Fruit fly (Drosophila melanogaster) whole organism, embryonic: Measurements from ENCODE around the gene CG13113.

Source experiments
- Awh ChIP-seq: fragments of 200-800 bp; sonication (Bioruptor generic); IDR thresholded peaks from 2 replicates; pipeline ENCODE4, ENCODE4 v1.3.6; 2022; ENCODE audit warnings: missing biosample characterization, missing genetic modification characterization
- Bdp1 ChIP-seq: fragments of 200-800 bp; sonication (Bioruptor generic); optimal IDR thresholded peaks from 3 replicates; lab custom pipeline; 2016; ENCODE audit warnings: missing biosample characterization, missing genetic modification characterization
- CG10462 ChIP-seq: fragments of 200-800 bp; sonication (Bioruptor generic); optimal IDR thresholded peaks from 2 replicates; lab custom pipeline; 2016; ENCODE audit warnings: missing biosample characterization, missing genetic modification characterization
- CG10654 ChIP-seq: fragments of 200-800 bp; sonication (Bioruptor generic); optimal IDR thresholded peaks from 2 replicates; lab custom pipeline; 2016; ENCODE audit warnings: missing biosample characterization, missing genetic modification characterization
- CG11085 ChIP-seq: fragments of 200-800 bp; sonication (Bioruptor generic); IDR thresholded peaks from 2 replicates; pipeline ENCODE4 v1.3.6; 2022; ENCODE audit warnings: missing biosample characterization, missing genetic modification characterization
- CG11560 ChIP-seq: fragments of 200-800 bp; sonication (Bioruptor generic); IDR thresholded peaks from 3 replicates; pipeline ENCODE4 v1.3.6; 2022; ENCODE audit warnings: missing biosample characterization, missing genetic modification characterization
- CG12219 ChIP-seq: fragments of 200-800 bp; sonication (Bioruptor generic); optimal IDR thresholded peaks from 3 replicates; lab custom pipeline; 2018; ENCODE audit warnings: missing biosample characterization, mild to moderate bottlenecking, missing genetic modification characterization
- CG12299 ChIP-seq: fragments of 200-800 bp; sonication (Bioruptor generic); optimal IDR thresholded peaks from 2 replicates; lab custom pipeline; 2018; ENCODE audit warnings: missing biosample characterization, mild to moderate bottlenecking, missing genetic modification characterization
- CG13123 ChIP-seq: fragments of 200-800 bp; sonication (Bioruptor generic); optimal IDR thresholded peaks from 2 replicates; lab custom pipeline; 2016; ENCODE audit warnings: missing biosample characterization, missing genetic modification characterization
- CG17802 ChIP-seq: fragments of 200-800 bp; sonication (Bioruptor generic); optimal IDR thresholded peaks from 2 replicates; lab custom pipeline; 2018; ENCODE audit warnings: missing biosample characterization, mild to moderate bottlenecking, missing genetic modification characterization, moderate library complexity
- CG3065 ChIP-seq: fragments of 200-800 bp; sonication (Bioruptor generic); optimal IDR thresholded peaks from 2 replicates; lab custom pipeline; 2016; ENCODE audit warnings: missing biosample characterization, missing genetic modification characterization
- CG31388 ChIP-seq: fragments of 200-800 bp; sonication (Bioruptor generic); optimal IDR thresholded peaks from 2 replicates; lab custom pipeline; 2016; ENCODE audit warnings: missing biosample characterization, missing genetic modification characterization
- CG33557 ChIP-seq: fragments of 200-800 bp; sonication (Bioruptor generic); optimal IDR thresholded peaks from 2 replicates; lab custom pipeline; 2019; ENCODE audit warnings: missing biosample characterization, mild to moderate bottlenecking, missing genetic modification characterization, moderate library complexity
- CG8281 ChIP-seq: fragments of 200-800 bp; sonication (Bioruptor generic); optimal IDR thresholded peaks from 2 replicates; lab custom pipeline; 2018; ENCODE audit warnings: missing biosample characterization, mild to moderate bottlenecking, missing genetic modification characterization, moderate library complexity
- CG9609 ChIP-seq: fragments of 200-800 bp; sonication (Bioruptor generic); optimal IDR thresholded peaks from 3 replicates; lab custom pipeline; 2016; ENCODE audit warnings: missing biosample characterization, missing genetic modification characterization
- CG9797 ChIP-seq: fragments of 200-800 bp; sonication (Bioruptor generic); optimal IDR thresholded peaks from 3 replicates; lab custom pipeline; 2018; ENCODE audit warnings: missing biosample characterization, mild to moderate bottlenecking, missing genetic modification characterization
- CG9817 ChIP-seq: fragments of 200-800 bp; sonication (Bioruptor generic); optimal IDR thresholded peaks from 2 replicates; lab custom pipeline; 2018; ENCODE audit warnings: missing biosample characterization, mild to moderate bottlenecking, missing genetic modification characterization, moderate library complexity
- Elba2 ChIP-seq: fragments of 200-800 bp; sonication (Bioruptor generic); optimal IDR thresholded peaks from 3 replicates; lab custom pipeline; 2016; ENCODE audit warnings: missing biosample characterization, missing genetic modification characterization
- Hmx ChIP-seq: fragments of 200-800 bp; sonication (Bioruptor generic); optimal IDR thresholded peaks from 2 replicates; lab custom pipeline; 2016; ENCODE audit warnings: missing biosample characterization, missing genetic modification characterization
- Med ChIP-seq: fragments of 200-800 bp; sonication (Bioruptor generic); peaks from one replicate; lab custom pipeline; 2016; ENCODE audit warnings: missing biosample characterization, missing genetic modification characterization, mild to moderate bottlenecking, inconsistent platforms, moderate library complexity
- Meics ChIP-seq: fragments of 200-800 bp; sonication (Bioruptor generic); optimal IDR thresholded peaks from 2 replicates; lab custom pipeline; 2017; ENCODE audit warnings: missing biosample characterization, mild to moderate bottlenecking, missing genetic modification characterization
- NC2α ChIP-seq: fragments of 200-800 bp; sonication (Bioruptor generic); optimal IDR thresholded peaks from 2 replicates; lab custom pipeline; 2016; ENCODE audit warnings: missing biosample characterization, missing genetic modification characterization
- Scr ChIP-seq: fragments of 200-800 bp; sonication (Bioruptor generic); IDR thresholded peaks from 2 replicates; pipeline ENCODE4 v1.3.6; 2022; ENCODE audit warnings: missing biosample characterization, missing genetic modification characterization; ENCODE audit not compliant: partially characterized antibody
- Sox100B ChIP-seq: fragments of 200-800 bp; sonication (Bioruptor generic); optimal IDR thresholded peaks from 3 replicates; lab custom pipeline; 2018; ENCODE audit warnings: missing biosample characterization, mild to moderate bottlenecking, missing genetic modification characterization
- TFAM ChIP-seq: fragments of 200-800 bp; sonication (Bioruptor generic); optimal IDR thresholded peaks from 2 replicates; lab custom pipeline; 2017; ENCODE audit warnings: missing biosample characterization, missing genetic modification characterization, inconsistent platforms
- bowl ChIP-seq: fragments of 200-800 bp; sonication (Bioruptor generic); IDR thresholded peaks from 2 replicates; pipeline ENCODE4 v1.3.6; 2022; ENCODE audit warnings: missing biosample characterization, missing genetic modification characterization
- br ChIP-seq: fragments of >200 bp; optimal IDR thresholded peaks from 2 replicates; lab custom pipeline; 2017
- ci ChIP-seq: fragments of 200-800 bp; sonication (Bioruptor generic); IDR thresholded peaks from 3 replicates; pipeline ENCODE4 v1.3.6; 2022; ENCODE audit warnings: missing biosample characterization, missing genetic modification characterization
- dati ChIP-seq: fragments of 200-800 bp; sonication (Bioruptor generic); IDR thresholded peaks from 2 replicates; pipeline ENCODE4 v1.3.6; 2022; ENCODE audit warnings: missing biosample characterization, missing genetic modification characterization
- dmrt11E ChIP-seq: fragments of 200-800 bp; sonication (Bioruptor generic); optimal IDR thresholded peaks from 3 replicates; lab custom pipeline; 2018; ENCODE audit warnings: missing biosample characterization, mild to moderate bottlenecking, missing genetic modification characterization, moderate library complexity
- dysf ChIP-seq: fragments of 200-800 bp; sonication (Bioruptor generic); IDR thresholded peaks from 3 replicates; pipeline ENCODE4 v1.3.6; 2022; ENCODE audit warnings: missing biosample characterization, missing genetic modification characterization
- ems ChIP-seq: fragments of 200-800 bp; sonication (Bioruptor generic); optimal IDR thresholded peaks from 3 replicates; lab custom pipeline; 2016; ENCODE audit warnings: missing biosample characterization, missing genetic modification characterization
- eve ChIP-seq, 2 experiments: fragments of >200 bp; optimal IDR thresholded peaks; 2 replicates each; lab custom pipeline; 2017; ENCODE audit warnings: missing biosample characterization in 2 of 2, missing genetic modification characterization in 2 of 2
- gcm ChIP-seq: fragments of 200-800 bp; sonication (Bioruptor generic); optimal IDR thresholded peaks from 2 replicates; lab custom pipeline; 2019; ENCODE audit warnings: missing biosample characterization, mild to moderate bottlenecking, missing genetic modification characterization, moderate library complexity
- hbn ChIP-seq: fragments of 200-800 bp; sonication (Bioruptor generic); IDR thresholded peaks from 2 replicates; pipeline ENCODE4 v1.3.6; 2022; ENCODE audit warnings: missing biosample characterization, missing genetic modification characterization; ENCODE audit not compliant: partially characterized antibody
- jigr1 ChIP-seq: fragments of 200-800 bp; sonication (Bioruptor generic); IDR thresholded peaks from 3 replicates; pipeline ENCODE4 v1.3.6; 2022; ENCODE audit warnings: missing biosample characterization, missing genetic modification characterization
- lbe ChIP-seq: fragments of 200-800 bp; sonication (Bioruptor generic); optimal IDR thresholded peaks from 2 replicates; lab custom pipeline; 2016; ENCODE audit warnings: missing biosample characterization, mild to moderate bottlenecking, missing genetic modification characterization
- lmd ChIP-seq: fragments of 200-800 bp; sonication (Bioruptor generic); IDR thresholded peaks from 2 replicates; pipeline ENCODE4 v1.3.6; 2022; ENCODE audit warnings: missing biosample characterization, missing genetic modification characterization
- prd ChIP-seq, 3 experiments: fragments of >200 bp in 2 of 3; fragments of 200-800 bp in 1 of 3; sonication (Bioruptor generic) in 1 of 3; optimal IDR thresholded peaks in 2 of 3; IDR thresholded peaks in 1 of 3; 2 replicates in 2 of 3; 3 replicates in 1 of 3; pipeline versions ENCODE4 v1.3.6 to Lab custom; 2017 to 2022; ENCODE audit warnings: missing biosample characterization in 1 of 3, missing genetic modification characterization in 1 of 3
- pros ChIP-seq: fragments of 200-800 bp; sonication (Bioruptor generic); optimal IDR thresholded peaks from 3 replicates; lab custom pipeline; 2019; ENCODE audit warnings: missing biosample characterization, mild to moderate bottlenecking, missing genetic modification characterization, moderate library complexity
- psq ChIP-seq: fragments of 200-800 bp; sonication (Bioruptor generic); optimal IDR thresholded peaks from 2 replicates; lab custom pipeline; 2017; ENCODE audit warnings: missing biosample characterization, missing genetic modification characterization
- shn ChIP-seq: fragments of 200-800 bp; sonication (Bioruptor generic); optimal IDR thresholded peaks from 3 replicates; lab custom pipeline; 2016; ENCODE audit warnings: missing biosample characterization, missing genetic modification characterization
- slbo ChIP-seq: fragments of 200-800 bp; sonication (Bioruptor generic); IDR thresholded peaks from 2 replicates; pipeline ENCODE4 v1.3.6; 2022; ENCODE audit warnings: missing biosample characterization, missing genetic modification characterization
- sna ChIP-seq: fragments of 200-800 bp; sonication (Bioruptor generic); IDR thresholded peaks from 2 replicates; pipeline ENCODE4 v1.3.6; 2022; ENCODE audit warnings: missing biosample characterization, missing genetic modification characterization; ENCODE audit not compliant: partially characterized antibody
- tll ChIP-seq, 2 experiments: fragments of 200-800 bp in 1 of 2; fragments of >200 bp in 1 of 2; sonication (Bioruptor generic) in 1 of 2; optimal IDR thresholded peaks; 2 replicates each; lab custom pipeline; 2017 to 2019; ENCODE audit warnings: missing biosample characterization in 2 of 2, missing genetic modification characterization in 2 of 2, mild to moderate bottlenecking in 1 of 2, moderate library complexity in 1 of 2
- tup ChIP-seq: fragments of 200-800 bp; sonication (Bioruptor generic); optimal IDR thresholded peaks from 2 replicates; lab custom pipeline; 2016; ENCODE audit warnings: missing biosample characterization, mild to moderate bottlenecking, missing genetic modification characterization, moderate library complexity
- unc-4 ChIP-seq: fragments of 200-800 bp; sonication (Bioruptor generic); IDR thresholded peaks from 2 replicates; pipeline ENCODE4 v1.3.6; 2022; ENCODE audit warnings: missing biosample characterization, missing genetic modification characterization; ENCODE audit not compliant: partially characterized antibody
- wdn ChIP-seq: fragments of 200-800 bp; sonication (Bioruptor generic); IDR thresholded peaks from 2 replicates; pipeline ENCODE4 v1.3.6; 2022; ENCODE audit warnings: missing biosample characterization, missing genetic modification characterization

Gene CG13113

DNA sequence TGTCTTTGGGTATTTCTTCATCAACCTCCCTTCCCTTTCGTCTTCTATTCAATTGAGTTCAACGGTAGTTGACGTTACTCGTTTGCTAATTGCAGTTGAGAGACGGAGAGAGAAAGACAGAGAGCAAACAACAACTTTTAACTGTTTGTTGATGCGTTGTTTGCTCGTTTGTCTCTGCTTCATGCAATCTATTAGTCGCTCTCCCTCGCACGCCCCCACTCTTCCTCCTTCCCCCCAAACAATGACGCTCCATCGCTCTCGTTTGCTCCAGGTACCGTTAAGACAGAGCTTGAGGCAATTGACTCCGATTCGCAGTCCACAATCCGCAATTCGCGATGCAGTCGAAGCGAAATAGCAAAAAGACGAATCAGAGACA is 46.7 kb upstream of the CG13113 start (continued):
- TF ChIP-seq shn (GFP tag; lab: Kevin White, UChicago): no peak
- no peak for TF ChIP-seq CG13123 (GFP tag; lab: Kevin White, UChicago)
- no peak for TF ChIP-seq CG12299
- 0 out of 2 replicates have a peak, but pooled peaks have one; percentile 27 for TF ChIP-seq Awh (GFP tag; lab: Robert Waterston, UW)
- TF ChIP-seq CG33557: no peak
- peak; percentile 66; the same call in 1 of the 3 replicates for TF ChIP-seq ci (GFP tag; lab: Robert Waterston, UW)
- TF ChIP-seq dysf (GFP tag; lab: Robert Waterston, UW): 0 out of 3 replicates have a peak, but pooled peaks have one; percentile 15
- no peak for TF ChIP-seq hbn (GFP tag; lab: Robert Waterston, UW)
- TF ChIP-seq sna (GFP tag; lab: Robert Waterston, UW): no peak
- peak in 1 of 2 experiments; percentile 9 for TF ChIP-seq tll (GFP tag; optimal IDR thresholded peaks at IDR 0.05; lab: Kevin White, UChicago)
- TF ChIP-seq wdn (GFP tag; lab: Robert Waterston, UW): no peak
- TF ChIP-seq Med (GFP tag; lab: Kevin White, UChicago): peak; percentile 83
- TF ChIP-seq eve (GFP tag; optimal IDR thresholded peaks at IDR 0.05; lab: Kevin White, UChicago): no peak

DNA sequence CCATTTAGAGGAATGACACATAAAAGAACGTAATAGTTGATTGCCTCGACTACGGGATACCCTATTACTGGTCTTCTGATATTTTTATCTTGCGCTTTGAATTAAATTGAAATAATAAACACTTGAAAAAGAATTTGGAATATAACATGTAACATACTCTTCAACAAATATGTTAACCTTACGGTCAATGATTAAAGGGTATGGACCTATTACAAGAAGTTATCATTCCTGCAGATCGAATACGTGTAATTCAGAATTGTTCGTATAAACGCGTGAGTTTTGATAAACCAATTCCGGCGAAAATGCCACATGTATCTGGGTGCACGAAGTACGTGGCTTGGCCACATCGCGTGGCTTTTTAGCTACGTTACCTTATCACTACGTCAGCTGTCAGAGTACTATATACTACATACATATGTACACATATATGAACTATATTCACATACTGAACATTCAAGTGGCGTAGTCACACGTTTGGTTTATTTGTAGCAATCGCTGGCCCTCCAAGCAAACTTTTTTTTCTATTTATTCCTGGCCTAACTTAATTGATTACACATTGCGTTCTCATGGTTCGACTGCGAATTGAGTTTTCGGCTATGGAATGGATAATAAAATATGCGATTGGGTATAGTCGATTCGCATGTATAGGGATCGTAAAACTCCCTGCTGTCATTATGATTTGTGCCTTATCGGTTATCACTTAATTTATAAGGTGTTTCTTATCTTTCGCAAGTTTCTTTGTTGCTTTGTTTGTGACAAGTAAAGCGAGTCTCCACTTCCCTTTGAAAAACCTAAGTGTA is 45.6 kb upstream of the CG13113 start:
- TF ChIP-seq Meics (peak; percentile 75), lbe (GFP tag; lab: Kevin White, UChicago) (no peak), CG10462 (GFP tag; lab: Kevin White, UChicago) (peak; percentile 20), dati (no peak), Sox100B (GFP tag; lab: Kevin White, UChicago) (peak; percentile 49), gcm (GFP tag; lab: Kevin White, UChicago) (no peak), Bdp1 (GFP tag; lab: Kevin White, UChicago) (no peak), Hmx (GFP tag; lab: Kevin White, UChicago) (no peak), bowl (GFP tag; lab: Robert Waterston, UW) (no peak), br (lab: Kevin White, UChicago) (no peak), psq (GFP tag; lab: Kevin White, UChicago) (no peak), CG10654 (GFP tag; lab: Kevin White, UChicago) (peak; percentile 64), CG9797 (no peak), CG11560 (tag; lab: Robert Waterston, UW) (no peak), jigr1 (no peak), CG31388 (GFP tag; lab: Kevin White, UChicago) (peak; percentile 12), CG8281 (tag; lab: Kevin White, UChicago) (peak; percentile 18), lmd (GFP tag; lab: Robert Waterston, UW) (peak; percentile 73), CG9817 (tag; lab: Kevin White, UChicago) (peak; percentile 17), NC2α (GFP tag; lab: Kevin White, UChicago) (no peak), Scr (no peak), unc-4 (GFP tag; lab: Robert Waterston, UW) (no peak), CG3065 (peak; percentile 5), slbo (GFP tag; lab: Robert Waterston, UW) (peak; percentile 68), tup (GFP tag; lab: Kevin White, UChicago) (no peak), prd (optimal IDR thresholded peaks at IDR 0.05; lab: Kevin White, UChicago) (no peak), prd (GFP tag; IDR thresholded peaks at IDR 0.05; lab: Robert Waterston, UW) (peak; percentile 77), dmrt11E (tag; lab: Kevin White, UChicago) (peak; percentile 45), pros (GFP tag; lab: Kevin White, UChicago) (no peak), CG17802 (tag; lab: Kevin White, UChicago) (no peak), CG12219 (GFP tag; lab: Kevin White, UChicago) (peak; percentile 63), CG9609 (peak; percentile 30), CG11085 (GFP tag; lab: Robert Waterston, UW) (no peak), TFAM (GFP tag; lab: Kevin White, UChicago) (no peak), ems (GFP tag; lab: Kevin White, UChicago) (peak; percentile 38), Elba2 (GFP tag; lab: Kevin White, UChicago) (no peak)
